Worm (Caenorhabditis elegans) whole organism, L1 larva: ENCODE measurements around the gene F57F5.3.

Source experiments
- C16A3.4 ChIP-seq: fragments of 150-350 bp; optimal IDR thresholded peaks from 2 replicates; lab custom pipeline; 2014; ENCODE audit warnings: missing biosample characterization, missing genetic modification characterization
- ceh-63 ChIP-seq: fragments of 200-800 bp; sonication (Bioruptor generic); optimal IDR thresholded peaks from 2 replicates; lab custom pipeline; 2018; ENCODE audit warnings: mild to moderate bottlenecking, missing genetic modification characterization, missing compliant biosample characterization
- ceh-82 ChIP-seq, 3 experiments: fragments of 150-350 bp in 1 of 3; sonication (generic microtip) in 2 of 3; optimal IDR thresholded peaks; 2 replicates each; lab custom pipeline; 2014 to 2017; ENCODE audit warnings: missing biosample characterization in 3 of 3, missing genetic modification characterization in 3 of 3
- dpl-1 ChIP-seq, 3 experiments: fragments of 150-350 bp in 2 of 3; sonication (generic microtip) in 1 of 3; optimal IDR thresholded peaks; 2 replicates each; lab custom pipeline; 2014 to 2017; ENCODE audit warnings: missing biosample characterization in 3 of 3, missing genetic modification characterization in 3 of 3, missing genetic modification reagents in 3 of 3
- dsc-1 ChIP-seq: sonication (generic microtip); optimal IDR thresholded peaks from 2 replicates; lab custom pipeline; 2016; ENCODE audit warnings: mild to moderate bottlenecking, missing genetic modification characterization, missing compliant biosample characterization
- efl-1 ChIP-seq, 4 experiments: fragments of 150-350 bp; optimal IDR thresholded peaks in 3 of 4; peaks in 1 of 4; 1 replicate in 1 of 4; 2 replicates in 3 of 4; lab custom pipeline; 2014; ENCODE audit warnings: missing biosample characterization in 2 of 4, missing genetic modification characterization in 2 of 4, missing genetic modification reagents in 2 of 4
- egl-13 ChIP-seq: sonication (generic microtip); optimal IDR thresholded peaks from 2 replicates; lab custom pipeline; 2016; ENCODE audit warnings: missing genotype, missing genetic modification reagents, missing genetic modification characterization, missing compliant biosample characterization
- elt-2 ChIP-seq: sonication (generic microtip); optimal IDR thresholded peaks from 2 replicates; lab custom pipeline; 2016; ENCODE audit warnings: missing genetic modification characterization, mild to moderate bottlenecking, inconsistent platforms, missing compliant biosample characterization, missing genetic modification reagents
- ets-5 ChIP-seq: fragments of 200-800 bp; sonication (Bioruptor generic); IDR thresholded peaks from 2 replicates; pipeline ENCODE4 v1.3.6; 2022; ENCODE audit warnings: missing genetic modification characterization, missing compliant biosample characterization
- fkh-10 ChIP-seq: sonication (generic microtip); optimal IDR thresholded peaks from 2 replicates; lab custom pipeline; 2017; ENCODE audit warnings: missing biosample characterization, missing genetic modification reagents, missing genetic modification characterization
- fkh-8 ChIP-seq: sonication (generic microtip); optimal IDR thresholded peaks from 2 replicates; lab custom pipeline; 2016; ENCODE audit warnings: mild to moderate bottlenecking, missing genetic modification characterization, missing compliant biosample characterization
- grh-1 ChIP-seq: fragments of 200-800 bp; sonication (Bioruptor generic); IDR thresholded peaks from 2 replicates; pipeline ENCODE4 v1.3.6; 2022; ENCODE audit warnings: missing genetic modification reagents, missing genetic modification characterization, missing compliant biosample characterization
- hlh-4 ChIP-seq: sonication (generic microtip); optimal IDR thresholded peaks from 2 replicates; lab custom pipeline; 2016; ENCODE audit warnings: mild to moderate bottlenecking, missing genetic modification characterization, missing compliant biosample characterization
- hpl-2 ChIP-seq: fragments of 150-350 bp; optimal IDR thresholded peaks from 2 replicates; lab custom pipeline; 2014; ENCODE audit warnings: missing biosample characterization, missing genetic modification reagents, missing genetic modification characterization
- irx-1 ChIP-seq: sonication (generic microtip); optimal IDR thresholded peaks from 2 replicates; lab custom pipeline; 2016; ENCODE audit warnings: missing genetic modification characterization, missing compliant biosample characterization
- isw-1 ChIP-seq: fragments of 200-800 bp; sonication (Bioruptor generic); IDR thresholded peaks from 2 replicates; pipeline ENCODE4 v1.3.6; 2022; ENCODE audit warnings: missing genetic modification characterization, missing compliant biosample characterization
- lin-13 ChIP-seq: fragments of 150-350 bp; optimal IDR thresholded peaks from 2 replicates; lab custom pipeline; 2014; ENCODE audit warnings: missing biosample characterization, missing genetic modification reagents, missing genetic modification characterization
- lin-14 ChIP-seq: fragments of 200-800 bp; sonication (Bioruptor generic); optimal IDR thresholded peaks from 2 replicates; lab custom pipeline; 2018; ENCODE audit warnings: mild to moderate bottlenecking, missing genetic modification characterization, moderate library complexity, missing compliant biosample characterization
- lin-35 ChIP-seq, 2 experiments: fragments of 150-350 bp; optimal IDR thresholded peaks; 2 replicates each; lab custom pipeline; 2014; ENCODE audit warnings: missing biosample characterization in 2 of 2, missing genetic modification characterization in 2 of 2, missing genetic modification reagents in 2 of 2
- lir-3 ChIP-seq: sonication (generic microtip); optimal IDR thresholded peaks from 2 replicates; lab custom pipeline; 2016; ENCODE audit warnings: mild to moderate bottlenecking, missing genetic modification characterization, moderate library complexity, missing compliant biosample characterization; ENCODE audit not compliant: poor library complexity
- lsy-2 ChIP-seq, 2 experiments: fragments of 150-350 bp; optimal IDR thresholded peaks; 2 replicates each; lab custom pipeline; 2014; ENCODE audit warnings: missing biosample characterization in 2 of 2, missing genetic modification characterization in 2 of 2
- mdl-1 ChIP-seq, 2 experiments: fragments of 150-350 bp; optimal IDR thresholded peaks; 2 replicates each; lab custom pipeline; 2014 to 2017; ENCODE audit warnings: missing biosample characterization in 2 of 2, missing genetic modification characterization in 2 of 2, inconsistent platforms in 1 of 2
- mef-2 ChIP-seq: fragments of 150-350 bp; optimal IDR thresholded peaks from 2 replicates; lab custom pipeline; 2014; ENCODE audit warnings: missing biosample characterization, missing genetic modification characterization
- mep-1 ChIP-seq: fragments of 150-350 bp; optimal IDR thresholded peaks from 2 replicates; lab custom pipeline; 2014; ENCODE audit warnings: missing biosample characterization, missing genetic modification characterization
- nhr-12 ChIP-seq: sonication (generic microtip); optimal IDR thresholded peaks from 2 replicates; lab custom pipeline; 2017; ENCODE audit warnings: missing biosample characterization, missing genetic modification characterization
- nhr-19 ChIP-seq: fragments of 200-800 bp; sonication (Bioruptor generic); conservative IDR thresholded peaks from 2 replicates; pipeline ENCODE4 v1.3.6; 2022; ENCODE audit warnings: missing genetic modification characterization, missing compliant biosample characterization
- nhr-20 ChIP-seq: sonication (generic microtip); optimal IDR thresholded peaks from 2 replicates; lab custom pipeline; 2016; ENCODE audit warnings: mild to moderate bottlenecking, missing genetic modification characterization, missing compliant biosample characterization
- nhr-47 ChIP-seq: sonication (generic microtip); optimal IDR thresholded peaks from 2 replicates; lab custom pipeline; 2016; ENCODE audit warnings: mild to moderate bottlenecking, missing genetic modification characterization, moderate library complexity, missing compliant biosample characterization
- nhr-71 ChIP-seq: sonication (generic microtip); optimal IDR thresholded peaks from 2 replicates; lab custom pipeline; 2016; ENCODE audit warnings: mild to moderate bottlenecking, missing genetic modification characterization, moderate library complexity, missing compliant biosample characterization
- pax-3 ChIP-seq: fragments of 200-800 bp; sonication (Bioruptor generic); optimal IDR thresholded peaks from 2 replicates; lab custom pipeline; 2018; ENCODE audit warnings: mild to moderate bottlenecking, missing genetic modification characterization, moderate library complexity, missing compliant biosample characterization
- rnt-1 ChIP-seq: sonication (generic microtip); optimal IDR thresholded peaks from 2 replicates; lab custom pipeline; 2016; ENCODE audit warnings: mild to moderate bottlenecking, missing genetic modification characterization, moderate library complexity, missing compliant biosample characterization
- skn-1 ChIP-seq: fragments of 150-350 bp; optimal IDR thresholded peaks from 2 replicates; lab custom pipeline; 2014; ENCODE audit warnings: missing biosample characterization, missing genetic modification characterization
- snpc-4 ChIP-seq: fragments of 150-350 bp; optimal IDR thresholded peaks from 2 replicates; lab custom pipeline; 2014; ENCODE audit warnings: missing biosample characterization, missing genetic modification characterization
- snu-23 ChIP-seq: sonication (generic microtip); optimal IDR thresholded peaks from 2 replicates; lab custom pipeline; 2016; ENCODE audit warnings: missing genetic modification characterization, missing compliant biosample characterization
- sox-4 ChIP-seq: sonication (generic microtip); optimal IDR thresholded peaks from 2 replicates; lab custom pipeline; 2016; ENCODE audit warnings: missing genetic modification characterization, missing compliant biosample characterization
- sptf-1 ChIP-seq: fragments of 150-350 bp; optimal IDR thresholded peaks from 2 replicates; lab custom pipeline; 2014; ENCODE audit warnings: missing biosample characterization, missing genetic modification characterization
- sup-37 ChIP-seq: fragments of 200-800 bp; sonication (Bioruptor generic); optimal IDR thresholded peaks from 2 replicates; lab custom pipeline; 2018; ENCODE audit warnings: mild to moderate bottlenecking, missing genetic modification characterization, missing compliant biosample characterization
- swsn-7 ChIP-seq: sonication (generic microtip); optimal IDR thresholded peaks from 2 replicates; lab custom pipeline; 2016; ENCODE audit warnings: missing genetic modification characterization, missing compliant biosample characterization
- tbx-2 ChIP-seq: sonication (generic microtip); optimal IDR thresholded peaks from 2 replicates; lab custom pipeline; 2016; ENCODE audit warnings: missing genetic modification characterization, missing compliant biosample characterization
- unc-130 ChIP-seq: fragments of 150-350 bp; optimal IDR thresholded peaks from 2 replicates; lab custom pipeline; 2017; ENCODE audit warnings: missing biosample characterization, missing genetic modification characterization, inconsistent platforms
- unc-86 ChIP-seq: sonication (generic microtip); optimal IDR thresholded peaks from 2 replicates; lab custom pipeline; 2016; ENCODE audit warnings: missing genetic modification characterization, missing compliant biosample characterization
- xbp-1 ChIP-seq: sonication (generic microtip); optimal IDR thresholded peaks from 2 replicates; lab custom pipeline; 2016; ENCODE audit warnings: missing genetic modification characterization, missing compliant biosample characterization

F57F5.3 gene

DNA sequence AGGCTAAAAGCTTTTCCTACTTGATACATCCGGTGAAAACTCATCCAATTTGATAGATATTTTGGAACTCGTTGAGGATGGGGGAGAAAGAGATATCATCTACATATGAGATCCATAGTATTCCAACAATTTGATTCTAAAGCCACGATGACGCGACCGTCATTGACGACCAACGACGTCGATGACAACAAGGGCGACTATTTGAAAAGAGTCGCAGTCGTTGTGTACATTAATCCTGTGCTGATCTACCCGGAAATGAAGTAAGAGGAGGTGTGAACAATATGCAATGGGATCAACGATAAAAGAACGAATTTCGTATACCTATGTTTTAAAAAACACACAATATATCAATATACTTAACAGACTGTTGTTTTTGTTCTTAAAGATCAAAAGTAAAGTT, 21.8 kb upstream of the F57F5.3 start:
- TF ChIP-seq fkh-8 (tag; lab: Kevin White, UChicago) (peak; percentile 61), dsc-1 (tag; lab: Kevin White, UChicago) (peak; percentile 73), sptf-1 (no peak), lin-14 (GFP tag; lab: Kevin White, UChicago) (peak; percentile 16), efl-1 (optimal IDR thresholded peaks at IDR 0.05; lab: Kevin White, UChicago) (no peak), efl-1 (GFP tag; optimal IDR thresholded peaks at IDR 0.05 in 1 of 2; lab: Kevin White, UChicago) (peak in 1 of 2 experiments; percentile 16)

DNA sequence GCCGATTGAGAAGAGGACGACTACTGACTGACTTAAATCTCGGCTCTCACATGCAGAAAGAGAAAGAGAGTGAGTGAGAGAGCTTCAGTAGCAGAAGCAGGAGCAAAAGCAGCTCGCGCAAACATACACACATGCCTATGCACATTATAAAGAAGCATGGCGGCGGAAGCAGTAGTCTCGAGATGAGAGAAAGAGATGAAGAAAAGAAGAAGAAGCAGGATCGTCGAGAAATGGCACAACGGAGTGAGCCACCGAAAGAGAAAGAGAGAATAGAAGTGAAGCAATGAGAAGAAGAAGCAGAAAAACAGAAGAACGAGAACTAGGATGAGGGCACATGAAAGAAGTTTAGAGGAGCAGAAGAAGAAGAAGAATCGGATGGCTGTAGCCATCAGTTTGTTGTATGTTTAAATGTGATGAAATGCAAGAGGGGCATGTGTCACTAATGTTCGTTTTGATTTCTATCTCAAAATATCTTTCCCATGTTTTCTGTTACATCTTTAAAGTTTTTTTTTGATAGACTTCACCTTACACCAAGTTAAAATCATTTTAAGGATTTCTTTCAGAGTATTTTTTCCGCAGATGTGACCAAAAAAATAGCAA, 20.6 kb upstream of the F57F5.3 start:
- TF ChIP-seq swsn-7 (tag; lab: Kevin White, UChicago) (peak; percentile 47), unc-130 (no peak), elt-2 (tag; lab: Kevin White, UChicago) (no peak), sox-4 (tag; lab: Kevin White, UChicago) (no peak), fkh-10 (GFP tag; lab: Kevin White, UChicago) (peak; percentile 93), ets-5 (GFP tag; lab: Robert Waterston, UW) (no peak), dpl-1 (GFP tag; optimal IDR thresholded peaks at IDR 0.05; lab: Kevin White, UChicago) (peak in 1 of 3 experiments; percentile 23), grh-1 (GFP tag; lab: Robert Waterston, UW) (no peak), tbx-2 (tag; lab: Kevin White, UChicago) (peak; percentile 52), ceh-82 (tag; optimal IDR thresholded peaks at IDR 0.05; lab: Kevin White, UChicago) (peak; percentile 5 to 67 (median 25)), mdl-1 (tag; optimal IDR thresholded peaks at IDR 0.05; lab: Kevin White, UChicago) (peak in 1 of 2 experiments; percentile 29), nhr-20 (tag; lab: Kevin White, UChicago) (peak; percentile 22), sup-37 (GFP tag; lab: Kevin White, UChicago) (no peak), isw-1 (peak; percentile 25), mep-1 (tag; lab: Kevin White, UChicago) (peak; percentile 71), irx-1 (tag; lab: Kevin White, UChicago) (peak; percentile 4), lin-35 (GFP tag; optimal IDR thresholded peaks at IDR 0.05; lab: Kevin White, UChicago) (peak in 1 of 2 experiments; percentile 40), lsy-2 (tag; optimal IDR thresholded peaks at IDR 0.05; lab: Kevin White, UChicago) (peak in 1 of 2 experiments; percentile 44), unc-86 (tag; lab: Kevin White, UChicago) (peak; percentile 38), snu-23 (GFP tag; lab: Kevin White, UChicago) (peak; percentile 40), efl-1 (optimal IDR thresholded peaks at IDR 0.05; lab: Kevin White, UChicago) (peak; percentile 15 to 38), efl-1 (GFP tag; optimal IDR thresholded peaks at IDR 0.05 in 1 of 2; lab: Kevin White, UChicago) (no peak), nhr-19 (GFP tag; lab: Robert Waterston, UW) (0 out of 2 replicates have a peak, but pooled peaks have one; percentile 12), egl-13 (tag; lab: Kevin White, UChicago) (peak; percentile 50), hpl-2 (no peak), dsc-1 (tag; lab: Kevin White, UChicago) (peak; percentile 49), C16A3.4 (peak; percentile 29), fkh-8 (tag; lab: Kevin White, UChicago) (peak; percentile 87), lir-3 (no peak), nhr-47 (tag; lab: Kevin White, UChicago) (peak; percentile 46), snpc-4 (tag; lab: Kevin White, UChicago) (peak; percentile 17), nhr-71 (tag; lab: Kevin White, UChicago) (peak; percentile 70), xbp-1 (tag; lab: Kevin White, UChicago) (no peak), mef-2 (no peak), lin-14 (GFP tag; lab: Kevin White, UChicago) (peak; percentile 92), pax-3 (tag; lab: Kevin White, UChicago) (peak; percentile 41), ceh-63 (no peak)
- TF ChIP-seq, all 84 proteins: peak for 25

DNA sequence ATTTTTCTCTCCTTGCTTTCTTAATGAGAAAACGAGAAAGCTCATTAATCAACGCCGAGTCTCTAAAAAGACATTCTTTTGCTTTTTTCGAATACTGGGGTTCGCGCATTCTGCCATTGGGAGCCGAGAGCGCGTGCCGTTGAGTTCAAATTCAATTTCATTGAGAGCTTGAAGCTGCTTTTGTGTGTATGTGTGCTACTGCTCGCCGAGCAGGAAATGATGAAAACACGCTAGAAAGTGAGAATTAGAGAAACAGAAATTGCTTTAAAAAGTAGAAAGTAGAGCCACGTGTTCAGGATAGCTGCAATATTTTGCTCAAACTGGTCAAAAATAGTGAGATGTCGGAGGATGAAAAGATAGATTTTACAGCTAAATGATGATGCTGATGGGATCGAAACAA, 19.3 kb upstream of the F57F5.3 start:
- TF ChIP-seq ceh-82 (tag; optimal IDR thresholded peaks at IDR 0.05; lab: Kevin White, UChicago) = peak in 1 of 3 experiments; percentile 36
- no peak for TF ChIP-seq lin-35 (GFP tag; optimal IDR thresholded peaks at IDR 0.05; lab: Kevin White, UChicago)
- TF ChIP-seq lin-14 (GFP tag; lab: Kevin White, UChicago) = peak; percentile 87
- TF ChIP-seq nhr-71 (tag; lab: Kevin White, UChicago) = peak; percentile 46
- peak; percentile 45 for TF ChIP-seq mep-1 (tag; lab: Kevin White, UChicago)
- peak in 1 of 2 experiments; percentile 33 for TF ChIP-seq lsy-2 (tag; optimal IDR thresholded peaks at IDR 0.05; lab: Kevin White, UChicago)
- TF ChIP-seq hlh-4 (tag; lab: Kevin White, UChicago) = no peak
- no peak for TF ChIP-seq nhr-12 (tag; lab: Kevin White, UChicago)
- peak; percentile 10 for TF ChIP-seq swsn-7 (tag; lab: Kevin White, UChicago)
- peak; percentile 15 for TF ChIP-seq pax-3 (tag; lab: Kevin White, UChicago)
- TF ChIP-seq tbx-2 (tag; lab: Kevin White, UChicago) = no peak
- peak; percentile 10 for TF ChIP-seq egl-13 (tag; lab: Kevin White, UChicago)
- no peak for TF ChIP-seq lin-13 (GFP tag; lab: Kevin White, UChicago)
- peak; percentile 85 for TF ChIP-seq fkh-10 (GFP tag; lab: Kevin White, UChicago)
- TF ChIP-seq fkh-8 (tag; lab: Kevin White, UChicago) = peak; percentile 64
- TF ChIP-seq efl-1 (optimal IDR thresholded peaks at IDR 0.05; lab: Kevin White, UChicago) = no peak
- TF ChIP-seq efl-1 (GFP tag; optimal IDR thresholded peaks at IDR 0.05 in 1 of 2; lab: Kevin White, UChicago) = peak in 1 of 2 experiments; percentile 77
- TF ChIP-seq snu-23 (GFP tag; lab: Kevin White, UChicago) = peak; percentile 1
- TF ChIP-seq rnt-1 (tag; lab: Kevin White, UChicago) = peak; percentile 15
- peak; percentile 2 for TF ChIP-seq skn-1 (tag; lab: Kevin White, UChicago)
- TF ChIP-seq dpl-1 (GFP tag; optimal IDR thresholded peaks at IDR 0.05; lab: Kevin White, UChicago) = peak in 1 of 3 experiments; percentile 6
